Worm (Caenorhabditis elegans) whole organism, dauer: ENCODE data around the gene Y116A8B.4.

Experiments
- unc-62 ChIP-seq: sonication (generic microtip); optimal IDR thresholded peaks from 2 replicates; lab custom pipeline; 2017; ENCODE audit warnings: missing biosample characterization, missing genetic modification reagents, missing genetic modification characterization

Gene Y116A8B.4

ce11 chrIV:17267304-17267891, 43.8 kb downstream of the Y116A8B.4 start:
- no peak for TF ChIP-seq unc-62 (GFP tag; lab: Kevin White, UChicago)

DNA sequence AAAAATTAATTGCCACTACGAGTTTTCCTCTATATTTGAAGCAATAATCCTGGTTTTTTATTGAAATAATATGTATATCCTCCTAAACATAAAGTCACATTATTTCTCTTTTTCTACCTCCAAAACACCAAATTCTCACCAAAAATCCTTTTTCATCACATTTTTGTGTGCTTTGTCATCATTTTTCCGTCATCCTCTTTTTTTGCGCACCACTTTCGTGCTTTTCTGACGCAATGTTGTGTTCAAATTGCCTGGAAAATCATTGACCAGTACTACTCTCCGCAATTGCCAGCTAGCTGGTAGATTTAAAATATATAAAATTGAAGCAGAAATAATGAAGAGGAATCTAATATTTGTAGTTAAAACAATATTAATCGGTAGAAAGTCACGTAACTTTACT, 44.5 kb downstream of the Y116A8B.4 start:
- no peak for TF ChIP-seq unc-62 (GFP tag; lab: Kevin White, UChicago)

- no peak for TF ChIP-seq unc-62 (GFP tag; lab: Kevin White, UChicago)
These were observed 45.1 kb downstream of the Y116A8B.4 start for ce11 chrIV:17268628-17269027.

DNA sequence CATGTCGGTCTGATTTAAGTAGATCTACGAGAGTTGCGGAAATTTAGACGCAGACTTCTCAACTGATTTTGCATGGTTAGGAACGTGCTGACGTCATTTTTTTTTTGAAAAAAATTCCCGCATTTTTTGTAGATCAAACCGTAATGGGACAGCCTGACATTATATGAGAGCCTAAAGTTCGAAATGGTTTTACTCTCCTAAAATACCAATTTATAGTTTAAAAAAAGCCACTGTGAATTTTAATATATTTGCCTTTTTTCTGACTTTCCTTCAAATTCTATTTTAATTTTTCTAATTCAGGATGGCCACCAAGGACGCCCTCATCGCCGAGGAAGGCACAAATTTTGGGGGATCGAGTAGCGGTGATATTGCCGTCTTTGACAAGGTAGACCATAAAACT, 45.5 kb downstream of the Y116A8B.4 start, which contains the start of gene atgp-1:
TSS of gene atgp-1 (plus strand) at position 301 of the 400 bp plus-strand sequence.
- no peak for TF ChIP-seq unc-62 (GFP tag; lab: Kevin White, UChicago)

DNA sequence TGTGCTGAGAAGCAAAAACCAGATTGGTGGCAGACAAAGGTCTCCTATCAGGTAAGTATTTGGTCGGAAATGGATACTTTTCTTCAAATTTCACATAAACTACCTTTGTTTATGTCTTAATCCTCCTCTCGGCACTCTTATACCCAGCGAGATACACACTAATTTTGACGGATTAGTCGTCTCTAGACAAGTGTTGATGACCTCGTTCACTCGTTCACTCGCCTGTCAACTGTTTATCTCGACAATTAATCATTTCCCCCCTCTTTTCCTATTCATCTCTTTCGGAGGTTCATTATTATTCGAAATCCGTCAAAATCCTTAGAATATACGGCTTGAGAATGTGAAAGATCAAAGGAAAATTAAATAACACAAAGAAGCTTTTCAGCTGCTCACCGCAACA, 46.1 kb downstream of the Y116A8B.4 start:
- no peak for TF ChIP-seq unc-62 (GFP tag; lab: Kevin White, UChicago)

DNA sequence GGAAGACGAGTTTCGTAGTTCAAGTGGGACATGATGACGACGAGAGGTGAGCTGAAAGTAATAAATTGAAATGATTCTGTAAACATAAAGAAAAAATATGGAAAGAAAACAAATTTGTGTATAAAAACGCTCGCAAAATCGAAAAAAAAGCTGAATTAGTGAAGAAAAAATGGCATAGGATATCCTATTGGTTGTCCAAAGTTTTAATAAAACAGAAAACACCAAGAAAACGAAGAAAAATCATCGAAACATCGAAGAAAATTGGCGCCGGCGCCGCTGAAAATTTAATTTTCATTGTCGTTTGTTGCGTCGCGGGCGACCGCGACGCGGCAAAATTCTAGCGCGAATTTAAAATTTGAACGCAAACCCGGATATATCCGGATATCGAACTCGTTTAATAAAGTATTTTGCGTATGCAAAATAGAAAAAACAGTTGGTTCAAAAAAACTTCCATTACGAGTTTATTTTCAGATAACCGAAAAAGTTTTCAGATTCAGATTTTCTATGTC, 50.1 kb downstream of the Y116A8B.4 start, which contains the start of gene gln-5:
TSS of gene gln-5 (minus strand) at position 51 of the 509 bp plus-strand sequence.
- TF ChIP-seq unc-62 (GFP tag; lab: Kevin White, UChicago), result no peak
